Fruit fly (Drosophila melanogaster): Measurements from ENCODE around the gene PolG1.

DNA sequence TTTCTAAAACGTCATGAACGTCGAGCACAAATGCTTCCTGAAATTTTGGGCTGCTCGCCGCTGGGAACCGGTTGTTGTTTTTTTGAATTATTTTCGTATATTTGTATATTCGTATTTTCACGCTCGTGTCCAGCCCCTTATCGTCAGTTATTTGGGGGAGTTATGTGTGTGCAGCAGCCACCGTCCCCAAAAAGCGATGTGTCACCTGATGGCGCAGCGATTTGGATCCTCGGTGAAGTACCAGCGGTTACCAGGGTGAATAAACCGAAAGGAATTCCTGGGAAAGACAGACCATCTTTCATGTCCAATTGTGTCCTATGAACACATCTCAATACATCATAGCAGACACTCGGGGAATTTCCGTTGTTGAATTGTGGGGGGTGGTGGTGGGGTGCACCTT is 7.4 kb downstream of the PolG1 start:
- no peak for TF ChIP-seq pad (GFP tag; optimal IDR thresholded peaks at IDR 0.05)
- TF ChIP-seq Clk (GFP tag; optimal IDR thresholded peaks at IDR 0.05) = no peak
- TF ChIP-seq CG1620 (GFP tag; optimal IDR thresholded peaks at IDR 0.05) = no peak
- no peak for TF ChIP-seq Hr96 (GFP tag; optimal IDR thresholded peaks at IDR 0.05)
- no peak for TF ChIP-seq CG33017 (tag; optimal IDR thresholded peaks at IDR 0.05)
- no peak for TF ChIP-seq Crg-1 (GFP tag; optimal IDR thresholded peaks at IDR 0.05)
- TF ChIP-seq kay (GFP tag; ENCODE audit: borderline replicate concordance) = no peak
- no peak for TF ChIP-seq CG14711 (tag; optimal IDR thresholded peaks at IDR 0.05)
- no peak for TF ChIP-seq Mnt (GFP tag; optimal IDR thresholded peaks at IDR 0.05)
- TF ChIP-seq CG5204 (GFP tag; optimal IDR thresholded peaks at IDR 0.05) = no peak
- no peak for TF ChIP-seq CG11617 (GFP tag; optimal IDR thresholded peaks at IDR 0.05)
- TF ChIP-seq CG7045 (GFP tag; optimal IDR thresholded peaks at IDR 0.05) = no peak
